Worm (Caenorhabditis elegans) whole organism, midembryonic: Measurements from ENCODE around the gene K06A4.6.

Experiments used
- T22C8.4 ChIP-seq: fragments of 200-800 bp; sonication (Bioruptor generic); IDR thresholded peaks from 2 replicates; pipeline ENCODE4 v1.3.6; 2022; ENCODE audit warnings: missing genetic modification characterization, missing compliant biosample characterization
- cog-1 ChIP-seq: sonication (generic microtip); optimal IDR thresholded peaks from 2 replicates; lab custom pipeline; 2016; ENCODE audit warnings: missing genetic modification characterization, missing compliant biosample characterization
- flt-1 ChIP-seq: fragments of 200-800 bp; sonication (Bioruptor generic); IDR thresholded peaks from 2 replicates; pipeline ENCODE4 v1.3.6; 2022; ENCODE audit warnings: missing genetic modification characterization, missing compliant biosample characterization
- klf-2 ChIP-seq: fragments of 200-800 bp; sonication (Bioruptor generic); conservative IDR thresholded peaks from 2 replicates; pipeline ENCODE4 v1.3.6; 2022; ENCODE audit warnings: missing genetic modification reagents, missing genetic modification characterization, missing compliant biosample characterization
- med-1 ChIP-seq: sonication (generic microtip); optimal IDR thresholded peaks from 2 replicates; lab custom pipeline; 2017; ENCODE audit warnings: missing genetic modification characterization, mild to moderate bottlenecking, missing compliant biosample characterization, antibody characterized with exemption, missing genetic modification reagents; ENCODE audit not compliant: insufficient read depth
- ref-1 ChIP-seq: fragments of 200-800 bp; sonication (Bioruptor generic); conservative IDR thresholded peaks from 2 replicates; pipeline ENCODE4 v1.3.6; 2022; ENCODE audit warnings: missing genetic modification reagents, missing genetic modification characterization, missing compliant biosample characterization
- tab-1 ChIP-seq: fragments of 200-800 bp; sonication (Bioruptor generic); IDR thresholded peaks from 2 replicates; pipeline ENCODE4 v1.3.6; 2022; ENCODE audit warnings: missing genetic modification characterization, missing compliant biosample characterization
- ztf-23 ChIP-seq: fragments of 200-800 bp; sonication (Bioruptor generic); IDR thresholded peaks from 2 replicates; pipeline ENCODE4 v1.3.6; 2022; ENCODE audit warnings: missing genetic modification reagents, missing genetic modification characterization, missing compliant biosample characterization
- ztf-29 ChIP-seq: fragments of 200-800 bp; sonication (Bioruptor generic); IDR thresholded peaks from 2 replicates; pipeline ENCODE4 v1.3.6; 2022; ENCODE audit warnings: missing genetic modification reagents, missing genetic modification characterization, missing compliant biosample characterization

K06A4.6 gene

ce11 chrV:9491440-9492160, 11.1 kb upstream of the K06A4.6 start, which contains the start of gene K06A4.7:
K06A4.7 (minus strand) TSS chrV:9491490.
- TF ChIP-seq klf-2 (GFP tag; lab: Robert Waterston, UW) (no peak), ztf-23 (GFP tag; lab: Robert Waterston, UW) (no peak), med-1 (GFP tag; lab: Kevin White, UChicago) (no peak), ztf-29 (GFP tag; lab: Robert Waterston, UW) (no peak), tab-1 (GFP tag; lab: Robert Waterston, UW) (no peak), flt-1 (GFP tag; lab: Robert Waterston, UW) (no peak), ref-1 (GFP tag; lab: Robert Waterston, UW) (no peak), cog-1 (tag; lab: Kevin White, UChicago) (no peak)

ce11 chrV:9489411-9489810, 8.9 kb upstream of the K06A4.6 start, which contains the start of gene K06A4.10:
K06A4.10 (minus strand) TSS chrV:9489800.
- TF ChIP-seq flt-1 (GFP tag; lab: Robert Waterston, UW) (no peak), T22C8.4 (GFP tag; lab: Robert Waterston, UW) (no peak), klf-2 (GFP tag; lab: Robert Waterston, UW) (no peak), ztf-29 (GFP tag; lab: Robert Waterston, UW) (no peak), ztf-23 (GFP tag; lab: Robert Waterston, UW) (no peak), med-1 (GFP tag; lab: Kevin White, UChicago) (no peak), tab-1 (GFP tag; lab: Robert Waterston, UW) (no peak), cog-1 (tag; lab: Kevin White, UChicago) (no peak), ref-1 (GFP tag; lab: Robert Waterston, UW) (no peak)

ce11 chrV:9485508-9485907, 5.0 kb upstream of the K06A4.6 start:
- TF ChIP-seq ztf-29 (GFP tag; lab: Robert Waterston, UW), result no peak
- TF ChIP-seq ref-1 (GFP tag; lab: Robert Waterston, UW), result no peak
- no peak for TF ChIP-seq ztf-23 (GFP tag; lab: Robert Waterston, UW)
- TF ChIP-seq klf-2 (GFP tag; lab: Robert Waterston, UW), result no peak
- no peak for TF ChIP-seq flt-1 (GFP tag; lab: Robert Waterston, UW)

- TF ChIP-seq ztf-29 (GFP tag; lab: Robert Waterston, UW), result no peak
Observed at ce11 chrV:9483738-9484256, 3.3 kb upstream of the K06A4.6 start, which contains the start of gene K06A4.2. K06A4.2 (plus strand) TSS chrV:9484206.

- TF ChIP-seq ztf-23 (GFP tag; lab: Robert Waterston, UW) (no peak), T22C8.4 (GFP tag; lab: Robert Waterston, UW) (no peak), med-1 (GFP tag; lab: Kevin White, UChicago) (no peak), cog-1 (tag; lab: Kevin White, UChicago) (no peak), tab-1 (GFP tag; lab: Robert Waterston, UW) (no peak), klf-2 (GFP tag; lab: Robert Waterston, UW) (no peak), ztf-29 (GFP tag; lab: Robert Waterston, UW) (no peak), flt-1 (GFP tag; lab: Robert Waterston, UW) (no peak), ref-1 (GFP tag; lab: Robert Waterston, UW) (no peak)
Observed at ce11 chrV:9477863-9478262, 2.6 kb downstream of the K06A4.6 start, which contains the start of gene nas-3. nas-3 (plus strand) TSS chrV:9478163.

ce11 chrV:9473924-9474323, 6.5 kb downstream of the K06A4.6 start:
- TF ChIP-seq ztf-29 (GFP tag; lab: Robert Waterston, UW) (no peak), med-1 (GFP tag; lab: Kevin White, UChicago) (no peak), cog-1 (tag; lab: Kevin White, UChicago) (no peak), klf-2 (GFP tag; lab: Robert Waterston, UW) (no peak), tab-1 (GFP tag; lab: Robert Waterston, UW) (no peak), T22C8.4 (GFP tag; lab: Robert Waterston, UW) (no peak), ztf-23 (GFP tag; lab: Robert Waterston, UW) (no peak), ref-1 (GFP tag; lab: Robert Waterston, UW) (no peak), flt-1 (GFP tag; lab: Robert Waterston, UW) (no peak)

ce11 chrV:9471675-9472074, 8.8 kb downstream of the K06A4.6 start, which contains the start of gene flp-6:
flp-6 (plus strand) TSS chrV:9471975.
- TF ChIP-seq T22C8.4 (GFP tag; lab: Robert Waterston, UW) (no peak), ref-1 (GFP tag; lab: Robert Waterston, UW) (no peak), med-1 (GFP tag; lab: Kevin White, UChicago) (no peak), tab-1 (GFP tag; lab: Robert Waterston, UW) (no peak), ztf-29 (GFP tag; lab: Robert Waterston, UW) (no peak), ztf-23 (GFP tag; lab: Robert Waterston, UW) (no peak), klf-2 (GFP tag; lab: Robert Waterston, UW) (no peak), cog-1 (tag; lab: Kevin White, UChicago) (no peak), flt-1 (GFP tag; lab: Robert Waterston, UW) (no peak)

- TF ChIP-seq ztf-23 (GFP tag; lab: Robert Waterston, UW), result no peak
- no peak for TF ChIP-seq T22C8.4 (GFP tag; lab: Robert Waterston, UW)
- no peak for TF ChIP-seq tab-1 (GFP tag; lab: Robert Waterston, UW)
- TF ChIP-seq flt-1 (GFP tag; lab: Robert Waterston, UW), result no peak
- TF ChIP-seq ztf-29 (GFP tag; lab: Robert Waterston, UW), result no peak
- no peak for TF ChIP-seq ref-1 (GFP tag; lab: Robert Waterston, UW)
- no peak for TF ChIP-seq med-1 (GFP tag; lab: Kevin White, UChicago)
- TF ChIP-seq cog-1 (tag; lab: Kevin White, UChicago), result no peak
- TF ChIP-seq klf-2 (GFP tag; lab: Robert Waterston, UW), result no peak
Observed at ce11 chrV:9465529-9465928, 14.9 kb downstream of the K06A4.6 start.
